Worm (Caenorhabditis elegans) whole organism, L4/young adult: ENCODE data around the gene F07F6.2.

Source experiments
- W03F9.2 ChIP-seq: fragments of 150-350 bp; optimal IDR thresholded peaks from 2 replicates; lab custom pipeline; 2014; ENCODE audit warnings: missing biosample characterization, missing genetic modification characterization
- dao-5 ChIP-seq: sonication (generic microtip); optimal IDR thresholded peaks from 2 replicates; lab custom pipeline; 2016; ENCODE audit warnings: missing genotype, missing genetic modification characterization, moderate library complexity, missing compliant biosample characterization
- him-1 ChIP-seq: sonication (generic microtip); optimal IDR thresholded peaks from 2 replicates; lab custom pipeline; 2016; ENCODE audit warnings: missing genotype, missing genetic modification reagents, missing genetic modification characterization, missing compliant biosample characterization

Gene F07F6.2

DNA sequence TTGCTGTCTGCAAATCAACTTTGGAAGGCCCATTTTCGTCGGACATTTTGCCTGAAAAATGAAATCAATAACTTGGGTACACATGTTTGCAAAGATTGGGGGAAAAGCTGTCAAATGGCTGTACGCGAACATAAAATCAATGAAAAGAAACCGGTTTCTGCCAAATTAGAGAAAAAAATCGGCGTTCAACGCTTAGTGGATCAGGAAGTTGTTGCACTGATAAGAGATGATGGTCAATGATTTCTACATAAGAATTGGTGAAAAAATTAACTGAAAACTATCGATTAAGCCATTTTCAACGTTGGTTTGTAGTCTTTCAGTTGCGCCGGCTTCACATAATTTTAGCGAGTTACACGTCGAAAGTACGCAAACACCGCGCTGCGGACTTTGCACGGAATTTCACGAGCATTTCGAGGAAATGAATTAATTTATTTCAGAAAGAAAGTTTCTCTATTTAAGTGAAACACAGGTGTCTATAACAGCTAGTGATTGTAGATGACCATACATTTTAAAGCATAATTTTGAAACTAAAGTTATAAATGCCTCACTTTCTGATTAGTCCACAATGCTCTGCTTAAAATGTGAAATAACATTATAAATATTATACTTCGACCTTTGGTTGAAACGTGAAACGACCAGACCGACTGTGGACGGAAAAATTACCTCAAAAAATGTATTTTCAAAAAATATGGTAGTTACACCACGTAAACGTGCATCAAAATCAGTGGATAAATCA lies at the start of gene F07F6.2, which contains the start of gene F07F6.4:
Gene F07F6.2 (plus strand): TSS at position 686 of the 736 bp plus-strand sequence.
Gene F07F6.4 (minus strand): TSS at position 51 of the 736 bp plus-strand sequence.
- TF ChIP-seq dao-5 (tag; lab: Kevin White, UChicago) (no peak), W03F9.2 (peak; percentile 6)

ce11 chrII:5384282-5384681 lies 45.7 kb upstream of the F07F6.2 start:
- TF ChIP-seq him-1, result no peak
- no peak for TF ChIP-seq dao-5 (tag; lab: Kevin White, UChicago)
- no peak for TF ChIP-seq W03F9.2

- TF ChIP-seq dao-5 (tag; lab: Kevin White, UChicago) (no peak), W03F9.2 (no peak), him-1 (no peak)
Measured at ce11 chrII:5387217-5387616, 42.8 kb upstream of the F07F6.2 start, which contains the start of gene ccpp-6. Gene ccpp-6 (minus strand): TSS chrII:5387317.

DNA sequence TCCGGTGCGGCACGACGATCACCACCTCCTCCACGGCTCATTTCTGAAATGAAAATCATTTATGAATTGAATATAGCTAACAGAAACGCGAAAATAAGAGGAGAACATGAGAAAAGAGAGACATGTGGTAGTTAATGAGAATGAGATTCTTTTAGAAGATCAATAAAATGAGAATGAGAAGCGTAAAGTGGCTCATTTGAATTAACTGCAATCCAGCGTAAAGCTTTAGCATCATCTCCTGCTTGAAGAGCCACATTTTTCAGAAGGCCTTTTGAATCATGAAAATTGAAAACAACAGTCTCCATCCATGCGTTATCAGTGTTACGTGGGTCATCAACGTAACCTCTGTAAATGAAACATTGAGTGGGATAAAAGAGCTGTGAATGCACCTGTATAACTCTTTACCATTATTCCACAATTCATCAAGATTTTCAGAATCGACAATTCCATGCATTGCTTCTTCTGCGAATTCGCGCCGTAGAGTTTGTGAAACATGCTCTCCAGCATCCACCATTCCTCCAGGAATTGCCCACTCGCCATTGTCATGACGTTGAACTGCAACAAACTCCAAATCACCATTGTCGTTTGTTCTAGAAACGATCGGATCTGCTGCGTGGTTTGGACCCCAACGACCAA lies 41.1 kb upstream of the F07F6.2 start, which contains the start of gene rsp-4:
Gene rsp-4 (minus strand): TSS at position 51 of the 636 bp plus-strand sequence.
- TF ChIP-seq him-1 (no peak), W03F9.2 (no peak), dao-5 (tag; lab: Kevin White, UChicago) (no peak)

ce11 chrII:5389831-5390323 lies 40.1 kb upstream of the F07F6.2 start, which contains the start of gene ndx-6:
Gene ndx-6 (minus strand): TSS chrII:5389881.
- TF ChIP-seq dao-5 (tag; lab: Kevin White, UChicago) (no peak), W03F9.2 (peak; percentile 72), him-1 (peak; percentile 24)

DNA sequence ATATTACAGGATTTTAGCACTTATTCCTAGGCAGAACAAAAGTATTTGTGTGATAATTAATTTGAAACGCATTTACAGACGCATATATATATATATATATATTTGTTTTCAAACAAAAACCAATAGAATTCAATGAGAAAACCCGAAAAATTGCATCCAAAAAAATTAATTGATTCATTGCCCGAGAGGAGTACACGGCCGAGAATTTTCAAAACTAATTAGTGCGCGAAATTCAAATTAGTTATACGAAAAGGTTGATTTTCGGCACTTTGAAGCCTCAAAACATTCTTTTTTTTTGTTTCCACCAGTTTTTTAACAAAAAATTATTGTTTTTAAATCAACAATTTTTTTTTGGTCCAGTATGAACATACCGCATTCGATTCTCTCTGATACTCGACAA lies 38.6 kb upstream of the F07F6.2 start:
- TF ChIP-seq W03F9.2, result no peak
- TF ChIP-seq him-1, result no peak
- no peak for TF ChIP-seq dao-5 (tag; lab: Kevin White, UChicago)

DNA sequence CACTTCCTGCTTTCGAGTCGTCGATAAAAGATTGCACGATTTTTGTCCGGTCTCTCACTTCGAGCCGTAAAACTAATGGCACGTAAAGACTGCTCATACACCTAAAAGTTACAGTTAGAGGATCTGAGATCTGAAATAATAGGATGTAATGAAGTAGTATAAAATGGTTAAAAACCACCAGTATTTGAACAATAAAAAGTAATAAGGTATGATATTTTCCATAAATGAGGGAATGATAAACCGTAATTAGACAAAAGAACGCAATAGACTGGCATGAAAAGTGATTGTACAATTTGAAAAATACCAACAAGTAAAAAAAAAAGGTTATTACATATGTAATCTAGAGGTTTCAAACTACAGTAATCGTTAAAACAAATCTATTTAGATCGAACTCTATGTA lies 36.9 kb upstream of the F07F6.2 start, which contains the start of gene brap-2:
Gene brap-2 (minus strand): TSS at position 101 of the 400 bp plus-strand sequence.
- TF ChIP-seq W03F9.2, result no peak
- no peak for TF ChIP-seq dao-5 (tag; lab: Kevin White, UChicago)
- TF ChIP-seq him-1, result no peak

DNA sequence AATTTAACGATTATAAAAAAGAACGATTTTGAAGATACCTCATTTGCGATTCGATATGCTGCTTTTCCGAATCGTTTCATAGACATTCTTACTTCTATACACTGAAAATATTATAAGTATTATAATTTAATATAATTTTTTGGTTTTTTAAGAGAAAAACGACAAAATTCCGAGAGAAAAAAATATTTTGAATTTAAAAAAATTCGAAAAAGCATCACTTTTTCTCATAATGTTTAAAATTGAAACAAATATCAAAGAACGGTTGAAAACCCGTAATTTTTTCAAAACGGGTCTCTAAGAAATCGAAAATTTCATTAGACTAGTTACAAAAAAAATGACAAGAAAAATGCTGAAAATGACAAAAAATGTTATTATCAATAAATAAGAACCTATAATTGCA lies 34.4 kb upstream of the F07F6.2 start, which contains the start of gene pink-1:
Gene pink-1 (minus strand): TSS at position 101 of the 400 bp plus-strand sequence.
- TF ChIP-seq him-1 (no peak), W03F9.2 (no peak), dao-5 (tag; lab: Kevin White, UChicago) (no peak)

DNA sequence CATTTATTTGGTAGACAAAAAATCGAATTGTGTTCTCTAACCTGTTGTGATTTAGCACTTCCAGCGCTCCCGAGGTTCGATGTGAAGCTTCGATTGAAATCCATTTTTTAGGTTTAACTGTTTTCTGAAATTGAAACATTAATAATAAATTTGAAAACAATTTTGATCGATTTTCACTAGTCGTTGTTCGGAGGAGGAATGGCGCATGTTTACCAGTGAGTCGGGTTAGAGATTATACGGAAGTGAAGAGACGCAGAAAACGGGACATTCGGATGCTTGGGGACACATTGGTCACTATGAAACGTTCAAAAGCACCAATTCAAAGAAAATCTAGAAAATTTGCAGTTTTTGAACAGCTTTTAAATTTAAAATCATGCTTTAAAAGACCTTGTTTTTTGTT lies 31.2 kb upstream of the F07F6.2 start, which contains the start of gene fbxl-3:
Gene fbxl-3 (minus strand): TSS at position 124 of the 400 bp plus-strand sequence.
- TF ChIP-seq W03F9.2 (no peak), dao-5 (tag; lab: Kevin White, UChicago) (no peak), him-1 (no peak)

DNA sequence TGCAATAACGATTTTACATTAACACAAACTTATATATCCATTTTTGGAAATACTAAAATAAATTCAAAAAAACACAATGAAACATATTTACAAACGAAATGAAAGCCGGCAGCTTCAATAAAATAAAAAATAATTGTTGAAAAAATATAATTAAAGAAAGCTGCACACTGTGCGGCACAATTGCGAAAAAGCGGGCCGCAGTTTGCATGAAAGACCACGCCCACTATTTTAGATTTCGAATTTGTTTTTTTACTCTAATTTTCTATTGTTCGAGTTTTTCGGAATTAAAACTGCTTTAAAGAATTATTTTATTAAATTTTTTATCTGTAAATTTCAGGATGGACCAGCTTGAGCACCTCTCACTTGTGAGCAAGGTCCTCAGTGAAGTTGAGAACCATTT lies 30.8 kb upstream of the F07F6.2 start, which contains the start of gene mog-5:
Gene mog-5 (plus strand): TSS at position 338 of the 400 bp plus-strand sequence.
- TF ChIP-seq him-1, result no peak
- no peak for TF ChIP-seq W03F9.2
- no peak for TF ChIP-seq dao-5 (tag; lab: Kevin White, UChicago)

ce11 chrII:5407548-5407947 lies 22.5 kb upstream of the F07F6.2 start, which contains the start of gene clec-141:
Gene clec-141 (minus strand): TSS chrII:5407648.
- no peak for TF ChIP-seq dao-5 (tag; lab: Kevin White, UChicago)
- TF ChIP-seq him-1, result no peak
- no peak for TF ChIP-seq W03F9.2

ce11 chrII:5408924-5409323 lies 21.1 kb upstream of the F07F6.2 start, which contains the start of the genes EEED8.12 and EEED8.4:
Gene EEED8.12 (minus strand): TSS chrII:5409024.
Gene EEED8.4 (plus strand): TSS chrII:5409319.
- no peak for TF ChIP-seq him-1
- no peak for TF ChIP-seq W03F9.2
- TF ChIP-seq dao-5 (tag; lab: Kevin White, UChicago), result no peak

- no peak for TF ChIP-seq dao-5 (tag; lab: Kevin White, UChicago)
- no peak for TF ChIP-seq him-1
- no peak for TF ChIP-seq W03F9.2
Measured at ce11 chrII:5412467-5412866, 17.5 kb upstream of the F07F6.2 start, which contains the start of the genes EEED8.13 and EEED8.18. Gene EEED8.13 (minus strand): TSS chrII:5412567. Gene EEED8.18 (minus strand): TSS chrII:5412610.

- TF ChIP-seq dao-5 (tag; lab: Kevin White, UChicago), result no peak
- TF ChIP-seq him-1, result no peak
- no peak for TF ChIP-seq W03F9.2
Measured at ce11 chrII:5414040-5414439, 16.0 kb upstream of the F07F6.2 start, which contains the start of the genes EEED8.14 and EEED8.3. Gene EEED8.14 (minus strand): TSS chrII:5414052. Gene EEED8.3 (plus strand): TSS chrII:5414276.
